Fruit fly (Drosophila melanogaster) whole organism: Measurements from ENCODE around the gene CG2116.

Experiments used
- Dll ChIP-seq: fragments of >200 bp; optimal IDR thresholded peaks from 2 replicates; lab custom pipeline; 2017
- EcR ChIP-seq, 2 experiments: fragments of >200 bp; optimal IDR thresholded peaks; 2 replicates each; lab custom pipeline; 2017; ENCODE audit warnings: missing biosample characterization in 2 of 2, missing genetic modification characterization in 2 of 2, missing genetic modification reagents in 2 of 2
- pan ChIP-seq: fragments of >200 bp; optimal IDR thresholded peaks from 2 replicates; lab custom pipeline; 2017
- usp ChIP-seq: fragments of >200 bp; optimal IDR thresholded peaks from 2 replicates; lab custom pipeline; 2017; ENCODE audit warnings: missing biosample characterization, missing genetic modification characterization, mixed read lengths

dm6 chrX:8113386-8114279, 16.0 kb upstream of the CG2116 start:
- TF ChIP-seq usp (GFP tag; lab: Kevin White, UChicago) = no peak
- TF ChIP-seq pan (lab: Kevin White, UChicago) = no peak
- TF ChIP-seq Dll = no peak
- TF ChIP-seq EcR (GFP tag; optimal IDR thresholded peaks at IDR 0.05; lab: Kevin White, UChicago) = no peak
